Fruit fly (Drosophila melanogaster): ENCODE results near the gene Hers.

Gene Hers

DNA sequence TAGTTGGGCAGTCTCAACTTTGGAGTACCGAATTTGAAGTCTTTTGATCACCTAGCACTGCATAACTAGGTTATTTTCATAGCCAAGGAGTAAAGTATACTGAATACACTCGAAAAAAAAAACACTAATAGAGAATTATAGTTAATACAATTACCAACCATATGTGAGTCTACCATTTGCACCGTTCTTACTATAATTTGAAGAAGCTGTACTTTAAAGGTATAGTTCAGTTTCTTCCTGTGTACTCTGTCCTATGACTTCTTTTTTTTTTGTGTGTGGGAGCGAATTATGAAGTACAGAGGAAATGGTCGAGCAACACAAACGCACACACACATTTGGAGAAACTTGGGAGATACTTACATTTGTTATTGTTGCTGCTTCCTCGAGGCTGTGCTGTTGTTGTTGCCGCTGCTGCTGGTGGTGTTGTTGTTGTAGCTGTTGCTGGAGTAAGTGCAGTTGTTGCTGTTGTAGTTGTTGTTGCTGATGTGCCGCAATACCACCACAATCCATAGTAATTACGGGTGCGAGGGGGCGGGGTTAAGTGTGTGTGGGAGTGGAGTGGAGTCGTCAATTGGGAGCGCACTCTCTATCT is 15.3 kb upstream of the Hers start (continued):
- TF ChIP-seq D (optimal IDR thresholded peaks at IDR 0.05) (no peak), D (GFP tag; optimal IDR thresholded peaks at IDR 0.05) (peak; percentile 95), CG17385 (GFP tag; optimal IDR thresholded peaks at IDR 0.05) (peak; percentile 84), CG10959 (GFP tag; IDR thresholded peaks at IDR 0.05) (peak; percentile 94), fd3F (GFP tag; optimal IDR thresholded peaks at IDR 0.05) (peak; percentile 42), tap (tag; optimal IDR thresholded peaks at IDR 0.05) (peak; percentile 61), CG9817 (tag; optimal IDR thresholded peaks at IDR 0.05) (peak; percentile 68), ftz-f1 (GFP tag; optimal IDR thresholded peaks at IDR 0.05) (no peak), sens (GFP tag) (peak; percentile 99), CG4730 (GFP tag; IDR thresholded peaks at IDR 0.05) (peak; percentile 80), tll (GFP tag; optimal IDR thresholded peaks at IDR 0.05) (no peak), CG9437 (GFP tag; optimal IDR thresholded peaks at IDR 0.05) (peak; percentile 81), CG13296 (GFP tag; optimal IDR thresholded peaks at IDR 0.05) (peak; percentile 43), CG11560 (tag; IDR thresholded peaks at IDR 0.05) (no peak), H15 (GFP tag; IDR thresholded peaks at IDR 0.05) (peak; percentile 85), lmd (GFP tag; IDR thresholded peaks at IDR 0.05) (peak; percentile 83), Mad (GFP tag; optimal IDR thresholded peaks at IDR 0.05) (peak; percentile 91), D19A (tag; optimal IDR thresholded peaks at IDR 0.05) (peak; percentile 81), Neu2 (GFP tag; optimal IDR thresholded peaks at IDR 0.05; ENCODE audit: borderline replicate concordance) (peak; percentile 54), Atf3 (GFP tag; optimal IDR thresholded peaks at IDR 0.05) (peak; percentile 93), gsb (GFP tag; IDR thresholded peaks at IDR 0.05) (0 out of 2 replicates have a peak, but pooled peaks have one; percentile 22), aop (GFP tag; IDR thresholded peaks at IDR 0.05) (peak; percentile 62), ssp (GFP tag; IDR thresholded peaks at IDR 0.05) (peak; percentile 75), nau (GFP tag; optimal IDR thresholded peaks at IDR 0.05) (no peak), CG4707 (GFP tag; optimal IDR thresholded peaks at IDR 0.05) (peak; percentile 86), CG12236 (GFP tag; optimal IDR thresholded peaks at IDR 0.05) (peak; percentile 91), CG11504 (tag; optimal IDR thresholded peaks at IDR 0.05) (peak; percentile 93), CG4424 (GFP tag; optimal IDR thresholded peaks at IDR 0.05) (peak; percentile 94), CG8478 (optimal IDR thresholded peaks at IDR 0.05) (no peak), CG2712 (tag; optimal IDR thresholded peaks at IDR 0.05) (peak; percentile 89), CG2116 (GFP tag; optimal IDR thresholded peaks at IDR 0.05) (peak; percentile 44), ranshi (GFP tag; IDR thresholded peaks at IDR 0.05) (peak; percentile 87), Blimp-1 (GFP tag; optimal IDR thresholded peaks at IDR 0.05) (peak; percentile 92), CG6254 (GFP tag; optimal IDR thresholded peaks at IDR 0.05) (peak; percentile 90), shn (GFP tag; optimal IDR thresholded peaks at IDR 0.05) (peak; percentile 73), Lhr (GFP tag; optimal IDR thresholded peaks at IDR 0.05) (peak; percentile 79), Fer2 (tag; optimal IDR thresholded peaks at IDR 0.05) (no peak), CG15011 (GFP tag; optimal IDR thresholded peaks at IDR 0.05) (no peak), CG5245 (GFP tag; optimal IDR thresholded peaks at IDR 0.05) (peak; percentile 89), kah (GFP tag; optimal IDR thresholded peaks at IDR 0.05) (peak; percentile 71), CG17328 (GFP tag; IDR thresholded peaks at IDR 0.05) (peak; percentile 96), C15 (GFP tag; IDR thresholded peaks at IDR 0.05) (no peak; the same call in 2 of the 3 replicates), CG1233 (GFP tag; optimal IDR thresholded peaks at IDR 0.05) (peak; percentile 86), B-H1 (GFP tag; IDR thresholded peaks at IDR 0.05) (peak; percentile 78), gfzf (GFP tag; optimal IDR thresholded peaks at IDR 0.05) (no peak), CG8359 (GFP tag; optimal IDR thresholded peaks at IDR 0.05; ENCODE audit: borderline replicate concordance) (peak; percentile 81), Aef1 (GFP tag; IDR thresholded peaks at IDR 0.05) (peak; percentile 75), ERR (GFP tag; optimal IDR thresholded peaks at IDR 0.05) (peak; percentile 72), CG12744 (GFP tag; optimal IDR thresholded peaks at IDR 0.05) (peak; percentile 88), CG3281 (GFP tag; optimal IDR thresholded peaks at IDR 0.05) (peak; percentile 63), slou (GFP tag; optimal IDR thresholded peaks at IDR 0.05) (peak; percentile 71)
